Worm (Caenorhabditis elegans) whole organism, midembryonic: Measurements from ENCODE around the gene F42E11.3.

Source experiments
- T22C8.4 ChIP-seq: fragments of 200-800 bp; sonication (Bioruptor generic); IDR thresholded peaks from 2 replicates; pipeline ENCODE4 v1.3.6; 2022; ENCODE audit warnings: missing genetic modification characterization, missing compliant biosample characterization
- cog-1 ChIP-seq: sonication (generic microtip); optimal IDR thresholded peaks from 2 replicates; lab custom pipeline; 2016; ENCODE audit warnings: missing genetic modification characterization, missing compliant biosample characterization
- flt-1 ChIP-seq: fragments of 200-800 bp; sonication (Bioruptor generic); IDR thresholded peaks from 2 replicates; pipeline ENCODE4 v1.3.6; 2022; ENCODE audit warnings: missing genetic modification characterization, missing compliant biosample characterization
- klf-2 ChIP-seq: fragments of 200-800 bp; sonication (Bioruptor generic); conservative IDR thresholded peaks from 2 replicates; pipeline ENCODE4 v1.3.6; 2022; ENCODE audit warnings: missing genetic modification reagents, missing genetic modification characterization, missing compliant biosample characterization
- ref-1 ChIP-seq: fragments of 200-800 bp; sonication (Bioruptor generic); conservative IDR thresholded peaks from 2 replicates; pipeline ENCODE4 v1.3.6; 2022; ENCODE audit warnings: missing genetic modification reagents, missing genetic modification characterization, missing compliant biosample characterization
- tab-1 ChIP-seq: fragments of 200-800 bp; sonication (Bioruptor generic); IDR thresholded peaks from 2 replicates; pipeline ENCODE4 v1.3.6; 2022; ENCODE audit warnings: missing genetic modification characterization, missing compliant biosample characterization
- ztf-23 ChIP-seq: fragments of 200-800 bp; sonication (Bioruptor generic); IDR thresholded peaks from 2 replicates; pipeline ENCODE4 v1.3.6; 2022; ENCODE audit warnings: missing genetic modification reagents, missing genetic modification characterization, missing compliant biosample characterization
- ztf-29 ChIP-seq: fragments of 200-800 bp; sonication (Bioruptor generic); IDR thresholded peaks from 2 replicates; pipeline ENCODE4 v1.3.6; 2022; ENCODE audit warnings: missing genetic modification reagents, missing genetic modification characterization, missing compliant biosample characterization

- TF ChIP-seq klf-2 (GFP tag; lab: Robert Waterston, UW) (no peak), ref-1 (no peak), ztf-29 (GFP tag; lab: Robert Waterston, UW) (no peak), ztf-23 (GFP tag; lab: Robert Waterston, UW) (no peak), cog-1 (no peak), T22C8.4 (GFP tag; lab: Robert Waterston, UW) (no peak), tab-1 (GFP tag; lab: Robert Waterston, UW) (no peak), flt-1 (GFP tag; lab: Robert Waterston, UW) (no peak)
Observed at ce11 chrX:11411675-11412074, 36.3 kb upstream of the F42E11.3 start.
